Fruit fly (Drosophila melanogaster) whole organism, adult: Measurements from ENCODE around the gene nmo.

Experiments used
- CG12768 ChIP-seq: fragments of 200-800 bp; sonication (Bioruptor generic); optimal IDR thresholded peaks from 2 replicates; lab custom pipeline; 2017; ENCODE audit warnings: missing biosample characterization, missing genetic modification characterization, mild to moderate bottlenecking, moderate library complexity, missing genetic modification reagents
- CG33017 ChIP-seq: fragments of 200-800 bp; sonication (Bioruptor generic); optimal IDR thresholded peaks from 2 replicates; lab custom pipeline; 2018; ENCODE audit warnings: missing biosample characterization, mild to moderate bottlenecking, missing genetic modification characterization, moderate library complexity
- CG5204 ChIP-seq: fragments of 200-800 bp; sonication (Bioruptor generic); optimal IDR thresholded peaks from 2 replicates; lab custom pipeline; 2016; ENCODE audit warnings: missing biosample characterization, missing genetic modification characterization
- CG7101 ChIP-seq: fragments of 200-800 bp; sonication (Bioruptor generic); optimal IDR thresholded peaks from 2 replicates; lab custom pipeline; 2018; ENCODE audit warnings: missing biosample characterization, mild to moderate bottlenecking, missing genetic modification characterization, moderate library complexity
- Clk ChIP-seq: fragments of 200-800 bp; sonication (Bioruptor generic); optimal IDR thresholded peaks from 2 replicates; lab custom pipeline; 2017; ENCODE audit warnings: missing biosample characterization, missing genetic modification characterization
- Crg-1 ChIP-seq: fragments of 200-800 bp; sonication (Bioruptor generic); optimal IDR thresholded peaks from 2 replicates; lab custom pipeline; 2016; ENCODE audit warnings: missing biosample characterization, missing genetic modification characterization
- Mnt ChIP-seq: fragments of 200-800 bp; sonication (Bioruptor generic); optimal IDR thresholded peaks from 2 replicates; lab custom pipeline; 2016; ENCODE audit warnings: missing biosample characterization, mild to moderate bottlenecking, missing genetic modification characterization
- cic ChIP-seq: fragments of 200-800 bp; sonication (Bioruptor generic); optimal IDR thresholded peaks from 2 replicates; lab custom pipeline; 2017; ENCODE audit warnings: missing biosample characterization, mild to moderate bottlenecking, missing genetic modification characterization, moderate library complexity
- kay ChIP-seq: fragments of 200-800 bp; sonication (Bioruptor generic); peaks from one replicate; lab custom pipeline; 2016; ENCODE audit warnings: missing biosample characterization, missing genetic modification characterization, borderline replicate concordance
- ovo ChIP-seq: fragments of 200-800 bp; sonication (Bioruptor generic); optimal IDR thresholded peaks from 2 replicates; lab custom pipeline; 2016; ENCODE audit warnings: missing biosample characterization, missing genetic modification characterization
- pad ChIP-seq: fragments of 200-800 bp; sonication (Bioruptor generic); optimal IDR thresholded peaks from 3 replicates; lab custom pipeline; 2017; ENCODE audit warnings: missing biosample characterization, missing genetic modification characterization, mild to moderate bottlenecking, moderate library complexity, missing genetic modification reagents
- toe ChIP-seq: fragments of 200-800 bp; sonication (Bioruptor generic); optimal IDR thresholded peaks from 2 replicates; lab custom pipeline; 2016; ENCODE audit warnings: missing biosample characterization, missing genetic modification characterization

DNA sequence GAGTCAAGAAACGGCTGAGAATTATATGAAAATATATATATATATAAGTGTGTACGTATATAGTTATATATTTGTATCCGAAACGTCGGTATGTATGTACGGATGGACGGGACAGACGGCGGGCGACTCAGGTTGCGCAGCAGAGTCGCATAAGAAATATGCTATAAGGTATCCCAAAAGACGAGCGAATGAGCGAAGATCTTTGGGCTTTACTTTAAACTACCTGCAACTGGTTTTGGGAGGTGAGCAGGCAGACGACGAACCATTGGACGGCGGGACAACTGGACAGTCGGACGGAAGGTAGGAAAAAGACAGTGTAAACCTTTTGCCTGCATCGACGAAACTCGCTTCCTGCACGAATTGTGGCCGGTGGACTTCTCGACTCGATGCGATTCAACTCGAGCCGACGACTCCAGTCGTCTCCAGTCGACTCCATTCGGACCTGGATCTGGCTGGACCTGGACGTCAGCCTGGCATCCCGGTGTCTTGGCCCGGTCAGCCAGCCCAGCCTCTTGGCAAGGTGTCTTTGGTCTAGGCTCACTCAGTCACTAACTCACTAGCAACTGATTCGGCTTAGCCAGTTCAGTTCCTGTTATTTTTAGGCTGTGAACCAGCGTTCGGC lies 4.9 kb downstream of the nmo start:
- TF ChIP-seq cic: no peak
- TF ChIP-seq toe (GFP tag; lab: Kevin White, UChicago): no peak
- no peak for TF ChIP-seq CG5204 (GFP tag; lab: Kevin White, UChicago)
- TF ChIP-seq CG33017 (tag; lab: Kevin White, UChicago): no peak
- TF ChIP-seq kay (GFP tag; lab: Kevin White, UChicago): no peak
- TF ChIP-seq Mnt (GFP tag; lab: Kevin White, UChicago): no peak
- TF ChIP-seq Crg-1 (GFP tag; lab: Kevin White, UChicago): no peak
- no peak for TF ChIP-seq CG7101 (tag; lab: Kevin White, UChicago)
- TF ChIP-seq CG12768 (GFP tag; lab: Kevin White, UChicago): no peak
- no peak for TF ChIP-seq Clk
- no peak for TF ChIP-seq pad
- TF ChIP-seq ovo (GFP tag; lab: Kevin White, UChicago): no peak
